Worm (Caenorhabditis elegans) whole organism, L1 larva: Measurements from ENCODE around the gene fbxb-50.
"Not testable (repeated sequence)": the region's sequence is repeated elsewhere in the genome, so short reads cannot be mapped to it uniquely, and the experiment has no call there.

Source experiments
- ama-1 ChIP-seq: fragments of 150-350 bp; optimal IDR thresholded peaks from 2 replicates; lab custom pipeline; 2014
- ces-1 ChIP-seq: fragments of 150-350 bp; optimal IDR thresholded peaks from 2 replicates; lab custom pipeline; 2014; ENCODE audit warnings: missing biosample characterization, missing genetic modification reagents, missing genetic modification characterization
- lin-15B ChIP-seq: fragments of 150-350 bp; sonication (generic microtip); optimal IDR thresholded peaks from 3 replicates; lab custom pipeline; 2014; ENCODE audit warnings: missing biosample characterization, missing genetic modification characterization
- lin-39 ChIP-seq: fragments of 150-350 bp; optimal IDR thresholded peaks from 2 replicates; lab custom pipeline; 2014; ENCODE audit warnings: missing biosample characterization, missing genetic modification reagents, missing genetic modification characterization
- nhr-20 ChIP-seq: sonication (generic microtip); optimal IDR thresholded peaks from 2 replicates; lab custom pipeline; 2016; ENCODE audit warnings: mild to moderate bottlenecking, missing genetic modification characterization, missing compliant biosample characterization
- nhr-76 ChIP-seq: sonication (generic microtip); optimal IDR thresholded peaks from 2 replicates; lab custom pipeline; 2017; ENCODE audit warnings: missing biosample characterization, missing genetic modification characterization
- tbx-2 ChIP-seq: sonication (generic microtip); optimal IDR thresholded peaks from 2 replicates; lab custom pipeline; 2016; ENCODE audit warnings: missing genetic modification characterization, missing compliant biosample characterization
- unc-62 ChIP-seq: fragments of 150-350 bp; optimal IDR thresholded peaks from 2 replicates; lab custom pipeline; 2014; ENCODE audit warnings: missing biosample characterization, missing genetic modification reagents, missing genetic modification characterization

- not testable (repeated sequence) for TF ChIP-seq tbx-2 (tag; lab: Kevin White, UChicago); ces-1; lin-39 (tag; lab: Kevin White, UChicago); lin-15B; nhr-20; unc-62 (GFP tag; lab: Kevin White, UChicago); nhr-76 (tag; lab: Kevin White, UChicago); ama-1 (lab: Kevin White, UChicago)
Observed at ce11 chrII:1556217-1556616, at the start of gene fbxb-50, which contains the start of gene fbxb-54.
